Fruit fly (Drosophila melanogaster) whole organism, prepupa: ENCODE results near the gene CG45603.

ENCODE experiments used
- Blimp-1 ChIP-seq: fragments of 200-800 bp; sonication (Bioruptor generic); optimal IDR thresholded peaks from 3 replicates; lab custom pipeline; 2017; ENCODE audit warnings: missing biosample characterization, missing genetic modification characterization, mild to moderate bottlenecking, moderate library complexity, missing genetic modification reagents
- CG11294 ChIP-seq: fragments of 200-800 bp; sonication (Bioruptor generic); IDR thresholded peaks from 2 replicates; pipeline ENCODE4 v1.3.6; 2022; ENCODE audit warnings: missing biosample characterization, missing genetic modification characterization
- CG11762 ChIP-seq: fragments of 200-800 bp; sonication (Bioruptor generic); optimal IDR thresholded peaks from 3 replicates; lab custom pipeline; 2016; ENCODE audit warnings: missing biosample characterization, missing genetic modification characterization; ENCODE audit not compliant: insufficient read depth
- CG11902 ChIP-seq: fragments of 200-800 bp; sonication (Bioruptor generic); optimal IDR thresholded peaks from 3 replicates; lab custom pipeline; 2016; ENCODE audit warnings: missing biosample characterization, missing genetic modification characterization
- CG15336 ChIP-seq: fragments of 200-800 bp; sonication (Bioruptor generic); IDR thresholded peaks from 2 replicates; pipeline ENCODE4 v1.3.6; 2022; ENCODE audit warnings: missing biosample characterization, missing genetic modification characterization
- CG1621 ChIP-seq: fragments of 200-800 bp; sonication (Bioruptor generic); optimal IDR thresholded peaks from 3 replicates; lab custom pipeline; 2018; ENCODE audit warnings: missing biosample characterization, mild to moderate bottlenecking, missing genetic modification characterization
- CG3032 ChIP-seq: fragments of 200-800 bp; optimal IDR thresholded peaks from 2 replicates; lab custom pipeline; 2019; ENCODE audit warnings: missing biosample characterization, mild to moderate bottlenecking, missing genetic modification characterization, moderate library complexity
- CG32006 ChIP-seq: fragments of 200-800 bp; sonication (Bioruptor generic); optimal IDR thresholded peaks from 3 replicates; lab custom pipeline; 2017; ENCODE audit warnings: missing biosample characterization, mild to moderate bottlenecking, missing genetic modification characterization
- CG34406 ChIP-seq: fragments of 200-800 bp; sonication (Bioruptor generic); optimal IDR thresholded peaks from 3 replicates; lab custom pipeline; 2016; ENCODE audit warnings: missing biosample characterization, missing genetic modification characterization
- CG3919 ChIP-seq: fragments of 200-800 bp; sonication (Bioruptor generic); optimal IDR thresholded peaks from 3 replicates; lab custom pipeline; 2016; ENCODE audit warnings: missing biosample characterization, missing genetic modification characterization
- CG4318 ChIP-seq: fragments of 200-800 bp; sonication (Bioruptor generic); optimal IDR thresholded peaks from 3 replicates; lab custom pipeline; 2017; ENCODE audit warnings: missing biosample characterization, mild to moderate bottlenecking, missing genetic modification characterization
- CG6163 ChIP-seq: fragments of 200-800 bp; sonication (Bioruptor generic); IDR thresholded peaks from 3 replicates; pipeline ENCODE4 v1.3.6; 2022; ENCODE audit warnings: missing biosample characterization, missing genetic modification characterization
- CG6792 ChIP-seq: fragments of 200-800 bp; sonication (Bioruptor generic); optimal IDR thresholded peaks from 3 replicates; lab custom pipeline; 2016; ENCODE audit warnings: missing biosample characterization, missing genetic modification characterization
- CG6854 ChIP-seq: fragments of 200-800 bp; sonication (Bioruptor generic); optimal IDR thresholded peaks from 2 replicates; lab custom pipeline; 2017; ENCODE audit warnings: missing biosample characterization, mild to moderate bottlenecking, missing genetic modification characterization
- CG7368 ChIP-seq: fragments of 200-800 bp; sonication (Bioruptor generic); optimal IDR thresholded peaks from 3 replicates; lab custom pipeline; 2016; ENCODE audit warnings: missing biosample characterization, missing genetic modification characterization
- CG9139 ChIP-seq: fragments of 200-800 bp; sonication (Bioruptor generic); optimal IDR thresholded peaks from 3 replicates; lab custom pipeline; 2017; ENCODE audit warnings: missing biosample characterization, mild to moderate bottlenecking, missing genetic modification characterization
- Eip75B ChIP-seq: fragments of 200-800 bp; sonication (Bioruptor generic); optimal IDR thresholded peaks from 3 replicates; lab custom pipeline; 2016; ENCODE audit warnings: missing biosample characterization, missing genetic modification characterization
- Eip78C ChIP-seq: fragments of 200-800 bp; sonication (Bioruptor generic); peaks from one replicate; lab custom pipeline; 2016; ENCODE audit warnings: missing biosample characterization, missing genetic modification characterization
- Ets21C ChIP-seq: fragments of 200-800 bp; sonication (Bioruptor generic); optimal IDR thresholded peaks from 3 replicates; lab custom pipeline; 2016; ENCODE audit warnings: missing biosample characterization, missing genetic modification characterization
- Gug ChIP-seq: fragments of 200-800 bp; sonication (Bioruptor generic); IDR thresholded peaks from 2 replicates; pipeline ENCODE4 v1.3.6; 2022; ENCODE audit warnings: missing biosample characterization, missing genetic modification characterization
- Hr38 ChIP-seq: sonication (Bioruptor generic); optimal IDR thresholded peaks from 2 replicates; lab custom pipeline; 2016; ENCODE audit warnings: missing biosample characterization, missing genetic modification characterization
- Hr39 ChIP-seq: fragments of 200-800 bp; sonication (Bioruptor generic); optimal IDR thresholded peaks from 2 replicates; lab custom pipeline; 2016; ENCODE audit warnings: missing biosample characterization, missing genetic modification characterization
- Hr4 ChIP-seq: fragments of 200-800 bp; sonication (Bioruptor generic); optimal IDR thresholded peaks from 3 replicates; lab custom pipeline; 2016; ENCODE audit warnings: missing biosample characterization, missing genetic modification characterization
- Lpt ChIP-seq: fragments of 200-800 bp; sonication (Bioruptor generic); optimal IDR thresholded peaks from 3 replicates; lab custom pipeline; 2016; ENCODE audit warnings: missing biosample characterization, missing genetic modification characterization
- Met ChIP-seq: fragments of 200-800 bp; sonication (Bioruptor generic); optimal IDR thresholded peaks from 3 replicates; lab custom pipeline; 2016; ENCODE audit warnings: missing biosample characterization, missing genetic modification characterization
- OdsH ChIP-seq: fragments of 200-800 bp; sonication (Bioruptor generic); optimal IDR thresholded peaks from 3 replicates; lab custom pipeline; 2016; ENCODE audit warnings: missing biosample characterization, missing genetic modification characterization
- Smox ChIP-seq: fragments of 200-800 bp; sonication (Bioruptor generic); optimal IDR thresholded peaks from 3 replicates; lab custom pipeline; 2016; ENCODE audit warnings: missing biosample characterization, missing genetic modification characterization
- Sox14 ChIP-seq: fragments of 200-800 bp; sonication (Bioruptor generic); optimal IDR thresholded peaks from 3 replicates; lab custom pipeline; 2016; ENCODE audit warnings: missing biosample characterization, missing genetic modification characterization
- Sox15 ChIP-seq: fragments of 200-800 bp; sonication (Bioruptor generic); optimal IDR thresholded peaks from 3 replicates; lab custom pipeline; 2016; ENCODE audit warnings: missing biosample characterization, missing genetic modification characterization
- acj6 ChIP-seq: fragments of 200-800 bp; sonication (Bioruptor generic); optimal IDR thresholded peaks from 3 replicates; lab custom pipeline; 2016; ENCODE audit warnings: missing biosample characterization, missing genetic modification characterization
- dsx ChIP-seq: fragments of 200-800 bp; optimal IDR thresholded peaks from 3 replicates; lab custom pipeline; 2019; ENCODE audit warnings: missing biosample characterization, mild to moderate bottlenecking, missing genetic modification characterization, moderate library complexity; ENCODE audit not compliant: poor library complexity, severe bottlenecking
- eg ChIP-seq: fragments of 200-800 bp; sonication (Bioruptor generic); IDR thresholded peaks from 3 replicates; pipeline ENCODE4 v1.3.6; 2022; ENCODE audit warnings: missing biosample characterization, missing genetic modification characterization
- esn ChIP-seq: fragments of 200-800 bp; sonication (Bioruptor generic); optimal IDR thresholded peaks from 2 replicates; lab custom pipeline; 2016; ENCODE audit warnings: missing biosample characterization, mild to moderate bottlenecking, missing genetic modification characterization, moderate library complexity
- fd85E ChIP-seq: fragments of 200-800 bp; sonication (Bioruptor generic); optimal IDR thresholded peaks from 3 replicates; lab custom pipeline; 2016; ENCODE audit warnings: missing biosample characterization, missing genetic modification characterization
- fkh ChIP-seq: fragments of 200-800 bp; sonication (Bioruptor generic); optimal IDR thresholded peaks from 3 replicates; lab custom pipeline; 2017; ENCODE audit warnings: missing biosample characterization, mild to moderate bottlenecking, missing genetic modification characterization, moderate library complexity
- lz ChIP-seq: fragments of 200-800 bp; sonication (Bioruptor generic); optimal IDR thresholded peaks from 3 replicates; lab custom pipeline; 2016; ENCODE audit warnings: missing biosample characterization, missing genetic modification characterization
- net ChIP-seq: fragments of 200-800 bp; sonication (Bioruptor generic); optimal IDR thresholded peaks from 3 replicates; lab custom pipeline; 2016; ENCODE audit warnings: missing biosample characterization, missing genetic modification characterization
- pdm3 ChIP-seq: fragments of 200-800 bp; sonication (Bioruptor generic); optimal IDR thresholded peaks from 3 replicates; lab custom pipeline; 2016; ENCODE audit warnings: missing biosample characterization, missing genetic modification characterization
- salr ChIP-seq, 2 experiments: fragments of 200-800 bp; sonication (Bioruptor generic); optimal IDR thresholded peaks; 3 replicates each; lab custom pipeline; 2016 to 2018; ENCODE audit warnings: missing biosample characterization in 2 of 2, missing genetic modification characterization in 2 of 2, mild to moderate bottlenecking in 1 of 2
- spab ChIP-seq: fragments of 200-800 bp; sonication (Bioruptor generic); optimal IDR thresholded peaks from 2 replicates; lab custom pipeline; 2017; ENCODE audit warnings: missing biosample characterization, mild to moderate bottlenecking, missing genetic modification characterization, missing genetic modification reagents
- ss ChIP-seq, 2 experiments: fragments of 200-800 bp; sonication (Bioruptor generic); optimal IDR thresholded peaks; 2 replicates in 1 of 2; 3 replicates in 1 of 2; lab custom pipeline; 2017 to 2018; ENCODE audit warnings: mild to moderate bottlenecking in 2 of 2, missing biosample characterization in 2 of 2, missing genetic modification characterization in 2 of 2, moderate library complexity in 1 of 2
- svp ChIP-seq: fragments of 200-800 bp; sonication (Bioruptor generic); peaks from one replicate; lab custom pipeline; 2016; ENCODE audit warnings: missing biosample characterization, missing genetic modification characterization
- topi ChIP-seq: fragments of 200-800 bp; sonication (Bioruptor generic); optimal IDR thresholded peaks from 3 replicates; lab custom pipeline; 2016; ENCODE audit warnings: missing biosample characterization, missing genetic modification characterization
- vri ChIP-seq: fragments of 200-800 bp; sonication (Bioruptor generic); optimal IDR thresholded peaks from 3 replicates; lab custom pipeline; 2016; ENCODE audit warnings: missing biosample characterization, mild to moderate bottlenecking, missing genetic modification characterization

Gene CG45603

dm6 chrX:12246285-12246684, 28.1 kb upstream of the CG45603 start (continued):
- TF ChIP-seq CG3919 (GFP tag; lab: Kevin White, UChicago) (peak; percentile 6), CG34406 (GFP tag; lab: Kevin White, UChicago) (no peak), CG1621 (tag; lab: Kevin White, UChicago) (no peak), pdm3 (GFP tag; lab: Kevin White, UChicago) (peak; percentile 30), Blimp-1 (GFP tag; lab: Kevin White, UChicago) (peak; percentile 14), Ets21C (GFP tag; lab: Kevin White, UChicago) (no peak), Sox15 (GFP tag; lab: Kevin White, UChicago) (no peak)

- TF ChIP-seq Smox (GFP tag; lab: Kevin White, UChicago) = peak; percentile 7
- no peak for TF ChIP-seq CG6854 (GFP tag; lab: Kevin White, UChicago)
- no peak for TF ChIP-seq CG7368 (GFP tag; lab: Kevin White, UChicago)
- no peak for TF ChIP-seq CG6163
- no peak for TF ChIP-seq fkh (GFP tag; lab: Kevin White, UChicago)
- no peak for TF ChIP-seq ss (GFP tag; optimal IDR thresholded peaks at IDR 0.05; lab: Kevin White, UChicago)
- TF ChIP-seq CG3032 (tag; lab: Kevin White, UChicago) = no peak
- no peak for TF ChIP-seq eg (GFP tag; lab: Robert Waterston, UW)
- TF ChIP-seq lz (GFP tag; lab: Kevin White, UChicago) = no peak
- TF ChIP-seq CG1621 (tag; lab: Kevin White, UChicago) = no peak
- TF ChIP-seq vri = no peak
- no peak for TF ChIP-seq CG32006 (GFP tag; lab: Kevin White, UChicago)
- no peak for TF ChIP-seq salr (GFP tag; optimal IDR thresholded peaks at IDR 0.05; lab: Kevin White, UChicago)
- no peak for TF ChIP-seq CG4318 (GFP tag; lab: Kevin White, UChicago)
- TF ChIP-seq OdsH (GFP tag; lab: Kevin White, UChicago) = no peak
- no peak for TF ChIP-seq CG11902 (GFP tag; lab: Kevin White, UChicago)
- TF ChIP-seq CG9139 (GFP tag; lab: Kevin White, UChicago) = no peak
- TF ChIP-seq Hr39 = no peak
- TF ChIP-seq Hr38 (GFP tag; lab: Kevin White, UChicago) = no peak
- no peak for TF ChIP-seq dsx (GFP tag; lab: Kevin White, UChicago)
- no peak for TF ChIP-seq spab (GFP tag; lab: Kevin White, UChicago)
- TF ChIP-seq Hr4 (GFP tag; lab: Kevin White, UChicago) = no peak
- TF ChIP-seq Eip78C (GFP tag; lab: Kevin White, UChicago) = peak; percentile 58
- no peak for TF ChIP-seq Lpt (GFP tag; lab: Kevin White, UChicago)
- TF ChIP-seq CG11762 (GFP tag; lab: Kevin White, UChicago) = no peak
- no peak for TF ChIP-seq Blimp-1 (GFP tag; lab: Kevin White, UChicago)
- TF ChIP-seq CG15336 (GFP tag; lab: Robert Waterston, UW) = no peak
- no peak for TF ChIP-seq acj6
- no peak for TF ChIP-seq CG6792 (GFP tag; lab: Kevin White, UChicago)
- TF ChIP-seq CG3919 (GFP tag; lab: Kevin White, UChicago) = no peak
- no peak for TF ChIP-seq net
- no peak for TF ChIP-seq pdm3 (GFP tag; lab: Kevin White, UChicago)
- TF ChIP-seq Eip75B = no peak
- peak; percentile 20 for TF ChIP-seq Met (GFP tag; lab: Kevin White, UChicago)
- TF ChIP-seq Sox14 (GFP tag; lab: Kevin White, UChicago) = no peak
- TF ChIP-seq Gug (GFP tag; lab: Robert Waterston, UW) = no peak
- no peak for TF ChIP-seq fd85E
- no peak for TF ChIP-seq topi (GFP tag; lab: Kevin White, UChicago)
- peak; percentile 5 for TF ChIP-seq esn (GFP tag; lab: Kevin White, UChicago)
- no peak for TF ChIP-seq CG11294 (GFP tag; lab: Robert Waterston, UW)
- peak; percentile 24 for TF ChIP-seq svp (GFP tag; lab: Kevin White, UChicago)
- TF ChIP-seq, all 60 proteins: peak for 5
Observed at dm6 chrX:12248049-12248448, 26.4 kb upstream of the CG45603 start.
